Worm (Caenorhabditis elegans): ENCODE results near the gene lin-32.

Gene lin-32

ce11 chrX:2204963-2205362 lies 25.0 kb downstream of the lin-32 start, which contains the start of gene T24C12.4:
T24C12.4 (minus strand) TSS chrX:2205063.
- TF ChIP-seq ttx-3 (tag; optimal IDR thresholded peaks at IDR 0.05) (no peak), hlh-15 (tag; optimal IDR thresholded peaks at IDR 0.05) (no peak), ceh-2 (tag; optimal IDR thresholded peaks at IDR 0.05) (no peak), ceh-22 (tag; optimal IDR thresholded peaks at IDR 0.05) (no peak), fkh-10 (GFP tag; optimal IDR thresholded peaks at IDR 0.05) (no peak), ceh-19 (GFP tag; optimal IDR thresholded peaks at IDR 0.05) (no peak), ets-4 (tag; optimal IDR thresholded peaks at IDR 0.05) (no peak), K09A11.1 (tag; optimal IDR thresholded peaks at IDR 0.05; ENCODE audit: insufficient read depth) (no peak), ceh-34 (tag; optimal IDR thresholded peaks at IDR 0.05) (no peak), madf-2 (tag; optimal IDR thresholded peaks at IDR 0.05) (no peak), ref-2 (tag; optimal IDR thresholded peaks at IDR 0.05) (no peak)

- TF ChIP-seq elt-2 (tag; optimal IDR thresholded peaks at IDR 0.05): peak; percentile 97
- no peak for TF ChIP-seq syd-9 (tag; optimal IDR thresholded peaks at IDR 0.05)
These were observed 26.2 kb downstream of the lin-32 start, which contains the start of gene T24C12.3 for ce11 chrX:2203760-2204159. T24C12.3 (minus strand) TSS chrX:2203893.

DNA sequence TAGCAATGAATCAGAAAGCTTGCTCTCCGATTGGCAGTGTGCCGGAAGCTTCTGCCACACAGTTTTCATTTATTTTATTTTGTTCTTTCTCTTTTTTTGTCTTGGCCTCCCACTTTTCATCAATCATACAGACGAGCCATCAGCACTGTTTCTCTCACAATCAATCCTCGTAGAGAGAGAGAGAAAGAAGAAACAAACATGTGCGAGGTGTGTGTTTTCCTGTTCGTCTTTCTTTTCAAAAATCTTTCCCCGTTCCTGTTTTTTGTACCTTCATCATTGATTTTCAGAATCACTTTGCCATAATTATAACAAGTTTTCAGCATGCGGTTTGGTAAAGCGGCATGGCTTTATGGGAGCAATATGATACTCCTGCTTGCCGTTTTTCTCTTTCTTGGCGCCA lies 30.8 kb downstream of the lin-32 start, which contains the start of gene T24C12.1:
Gene T24C12.1 (plus strand): TSS at position 301 of the 400 bp plus-strand sequence.
- no peak for TF ChIP-seq ref-2 (tag; optimal IDR thresholded peaks at IDR 0.05)
- TF ChIP-seq hlh-8 (tag; optimal IDR thresholded peaks at IDR 0.05): no peak
- no peak for TF ChIP-seq sdc-2 (tag; optimal IDR thresholded peaks at IDR 0.05)
- no peak for TF ChIP-seq nhr-232 (tag; optimal IDR thresholded peaks at IDR 0.05)
- TF ChIP-seq pat-9 (tag; optimal IDR thresholded peaks at IDR 0.05): no peak
- no peak for TF ChIP-seq hlh-13 (GFP tag; optimal IDR thresholded peaks at IDR 0.05)
- TF ChIP-seq pax-1 (tag; optimal IDR thresholded peaks at IDR 0.05): no peak
- no peak for TF ChIP-seq mec-3 (tag; optimal IDR thresholded peaks at IDR 0.05; ENCODE audit: borderline replicate concordance)
- no peak for TF ChIP-seq npax-4 (tag; optimal IDR thresholded peaks at IDR 0.05)

- TF ChIP-seq hlh-30 (tag; optimal IDR thresholded peaks at IDR 0.05; ENCODE audit: insufficient read depth): no peak
- TF ChIP-seq ceh-31 (tag; optimal IDR thresholded peaks at IDR 0.05): no peak
- TF ChIP-seq unc-42 (tag; optimal IDR thresholded peaks at IDR 0.05): no peak
- no peak for TF ChIP-seq hlh-15 (tag; optimal IDR thresholded peaks at IDR 0.05)
- no peak for TF ChIP-seq ceh-34 (tag; optimal IDR thresholded peaks at IDR 0.05)
- no peak for TF ChIP-seq fax-1 (tag; optimal IDR thresholded peaks at IDR 0.05)
- TF ChIP-seq ahr-1 (tag; optimal IDR thresholded peaks at IDR 0.05): no peak
- TF ChIP-seq pros-1 (tag; optimal IDR thresholded peaks at IDR 0.05): no peak
- TF ChIP-seq hlh-8 (tag; optimal IDR thresholded peaks at IDR 0.05): no peak
- no peak for TF ChIP-seq hlh-6 (tag; optimal IDR thresholded peaks at IDR 0.05)
- TF ChIP-seq lin-11 (tag; optimal IDR thresholded peaks at IDR 0.05): no peak
- no peak for TF ChIP-seq ceh-18 (tag; optimal IDR thresholded peaks at IDR 0.05)
- no peak for TF ChIP-seq elt-2 (tag; optimal IDR thresholded peaks at IDR 0.05)
These were observed 32.5 kb downstream of the lin-32 start for ce11 chrX:2197444-2197843.

DNA sequence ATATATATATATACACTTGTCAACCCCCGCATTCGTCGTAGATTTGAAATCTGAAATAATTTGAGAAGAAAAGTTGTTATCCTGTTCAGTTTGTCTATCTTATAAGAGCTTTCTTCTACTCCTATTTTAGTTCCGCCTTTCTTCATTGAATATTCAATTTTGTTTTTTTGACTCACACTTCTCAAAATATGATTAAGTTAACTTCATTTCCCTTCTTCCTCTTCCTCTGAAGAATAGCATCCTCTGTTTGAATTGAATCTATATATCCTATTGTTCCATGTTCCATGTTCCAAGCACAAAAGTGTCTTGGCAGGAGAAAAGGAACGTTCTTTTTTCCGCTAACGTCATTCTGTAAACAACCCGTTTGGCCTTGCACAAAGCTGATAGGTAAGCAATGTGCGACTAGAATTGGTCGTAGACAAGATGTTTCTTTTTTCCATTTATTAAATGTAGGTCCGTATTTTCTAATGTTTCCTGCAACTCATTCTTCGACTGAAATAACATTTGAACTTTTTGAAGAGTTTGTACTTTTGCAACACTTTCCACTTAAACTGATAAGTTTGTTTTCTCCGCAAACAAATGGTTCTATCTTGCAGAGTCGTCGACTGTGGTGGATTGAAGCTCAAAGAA lies 37.9 kb downstream of the lin-32 start, which contains the start of gene gap-1:
Gene gap-1 (plus strand): TSS at position 580 of the 630 bp plus-strand sequence.
- TF ChIP-seq hlh-30 (tag; optimal IDR thresholded peaks at IDR 0.05; ENCODE audit: insufficient read depth): no peak
- TF ChIP-seq C08G9.2 (tag; optimal IDR thresholded peaks at IDR 0.05): no peak
- no peak for TF ChIP-seq ceh-22 (tag; optimal IDR thresholded peaks at IDR 0.05)
- no peak for TF ChIP-seq K02D7.2 (tag; optimal IDR thresholded peaks at IDR 0.05)
- no peak for TF ChIP-seq nhr-232 (tag; optimal IDR thresholded peaks at IDR 0.05)
- TF ChIP-seq odd-2 (tag; optimal IDR thresholded peaks at IDR 0.05): no peak
- no peak for TF ChIP-seq fkh-10 (GFP tag; optimal IDR thresholded peaks at IDR 0.05)
- TF ChIP-seq hlh-15 (tag; optimal IDR thresholded peaks at IDR 0.05): no peak
- no peak for TF ChIP-seq unc-86 (tag; optimal IDR thresholded peaks at IDR 0.05)
- no peak for TF ChIP-seq hlh-13 (GFP tag; optimal IDR thresholded peaks at IDR 0.05)
